Worm (Caenorhabditis elegans) whole organism, L1 larva: Measurements from ENCODE around the gene sma-2.

Source experiments
- C34B4.2 ChIP-seq: sonication (generic microtip); optimal IDR thresholded peaks from 2 replicates; lab custom pipeline; 2017; ENCODE audit warnings: mild to moderate bottlenecking, missing genetic modification characterization, missing compliant biosample characterization
- nhr-47 ChIP-seq: sonication (generic microtip); optimal IDR thresholded peaks from 2 replicates; lab custom pipeline; 2016; ENCODE audit warnings: mild to moderate bottlenecking, missing genetic modification characterization, moderate library complexity, missing compliant biosample characterization
- nhr-77 ChIP-seq: fragments of 150-350 bp; optimal IDR thresholded peaks from 2 replicates; lab custom pipeline; 2014; ENCODE audit warnings: missing biosample characterization, missing genetic modification characterization
- nhr-85 ChIP-seq: sonication (generic microtip); peaks from one replicate; lab custom pipeline; 2016; ENCODE audit warnings: missing genetic modification characterization, inconsistent platforms, missing compliant biosample characterization

- TF ChIP-seq nhr-85 (no peak), nhr-47 (tag; lab: Kevin White, UChicago) (no peak), C34B4.2 (tag; lab: Kevin White, UChicago) (no peak), nhr-77 (tag; lab: Kevin White, UChicago) (no peak)
Measured at ce11 chrIII:8784500-8784899, 35.0 kb downstream of the sma-2 start.
